Fruit fly (Drosophila melanogaster): ENCODE data around the gene Sfp36F.

- no peak for TF ChIP-seq schlank (tag; optimal IDR thresholded peaks at IDR 0.05)
- TF ChIP-seq CG2129 (GFP tag; IDR thresholded peaks at IDR 0.05; ENCODE audit: partially characterized antibody) = no peak
- no peak for TF ChIP-seq usp (GFP tag; optimal IDR thresholded peaks at IDR 0.05)
- TF ChIP-seq caup (GFP tag; optimal IDR thresholded peaks at IDR 0.05; ENCODE audit: severe bottlenecking) = no peak
- TF ChIP-seq CG5180 (GFP tag; optimal IDR thresholded peaks at IDR 0.05) = no peak
- TF ChIP-seq ase (GFP tag; IDR thresholded peaks at IDR 0.05) = no peak
- TF ChIP-seq Fer1 (GFP tag; optimal IDR thresholded peaks at IDR 0.05) = no peak
- no peak for TF ChIP-seq insv (GFP tag; optimal IDR thresholded peaks at IDR 0.05)
- TF ChIP-seq CG1792 (GFP tag; optimal IDR thresholded peaks at IDR 0.05) = no peak
- TF ChIP-seq Scr (GFP tag; IDR thresholded peaks at IDR 0.05; ENCODE audit: partially characterized antibody) = no peak
Measured at dm6 chr2L:18313922-18314712, 21.8 kb downstream of the Sfp36F start.
